Worm (Caenorhabditis elegans): ENCODE results near the gene K01A12.4.
A peak's percentile ranks its signal among the peaks of the same experiment; 100 is the strongest.

DNA sequence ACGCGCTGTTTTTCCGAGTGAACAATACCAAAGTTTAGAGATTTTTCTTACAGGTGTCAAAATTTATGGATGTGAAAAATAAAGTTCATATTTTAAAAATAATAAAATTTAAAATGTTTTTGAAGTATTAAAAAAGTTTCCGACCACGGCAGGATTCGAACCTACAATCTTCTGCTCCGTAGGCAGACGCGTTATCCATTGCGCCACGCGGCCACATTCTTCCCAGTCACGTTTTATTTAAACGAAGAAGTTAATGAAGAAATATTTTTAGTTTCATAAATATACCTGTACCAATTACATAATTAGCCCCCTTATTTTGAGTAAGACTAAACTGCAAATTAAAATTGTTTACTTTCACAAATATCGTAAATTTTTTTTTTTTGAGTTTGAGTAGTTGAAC is 29.9 kb downstream of the K01A12.4 start:
- no peak for TF ChIP-seq ztf-4 (tag; optimal IDR thresholded peaks at IDR 0.05)
- no peak for TF ChIP-seq aha-1 (tag; optimal IDR thresholded peaks at IDR 0.05)
- TF ChIP-seq ztf-11 (tag; optimal IDR thresholded peaks at IDR 0.05): no peak
- TF ChIP-seq elt-3 (tag; optimal IDR thresholded peaks at IDR 0.05): no peak
- TF ChIP-seq mdl-1 (tag; optimal IDR thresholded peaks at IDR 0.05): no peak
- no peak for TF ChIP-seq unc-86 (tag; optimal IDR thresholded peaks at IDR 0.05)
- no peak for TF ChIP-seq fkh-10 (GFP tag; optimal IDR thresholded peaks at IDR 0.05)
- TF ChIP-seq snu-23 (GFP tag; optimal IDR thresholded peaks at IDR 0.05): peak; percentile 6
- TF ChIP-seq snpc-4 (tag; optimal IDR thresholded peaks at IDR 0.05): no peak

All from whole organism, L1 larva.